Worm (Caenorhabditis elegans): ENCODE measurements around the gene K06H7.2.

K06H7.2 gene

DNA sequence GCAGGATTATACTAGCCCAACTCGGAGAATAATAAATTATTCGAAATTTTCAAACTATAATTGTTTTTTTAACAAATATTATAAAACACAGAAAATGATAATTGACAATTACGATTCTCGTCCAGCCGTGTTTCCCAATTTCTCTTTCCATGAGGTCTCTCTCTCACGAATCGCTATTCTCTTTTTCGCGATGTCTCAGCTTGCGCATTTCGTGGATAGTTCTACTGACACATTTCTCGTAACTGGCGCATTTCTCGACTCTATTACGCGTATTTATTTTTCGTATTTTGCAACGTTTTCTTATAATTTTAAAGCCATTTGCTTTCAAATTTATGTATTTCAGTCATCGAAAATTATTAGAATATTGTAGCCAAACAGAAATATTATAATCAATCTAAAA lies 49.6 kb upstream of the K06H7.2 start (continued):
- TF ChIP-seq zip-4 (GFP tag; optimal IDR thresholded peaks at IDR 0.05): peak; percentile 49
- peak; percentile 69 for TF ChIP-seq mef-2 (tag; optimal IDR thresholded peaks at IDR 0.05)
- no peak for TF ChIP-seq ets-5 (GFP tag; IDR thresholded peaks at IDR 0.05)
- TF ChIP-seq mab-9 (GFP tag; IDR thresholded peaks at IDR 0.05): peak; percentile 86
- no peak for TF ChIP-seq nhr-12 (tag; optimal IDR thresholded peaks at IDR 0.05)
- peak; percentile 98 for TF ChIP-seq unc-130 (tag; optimal IDR thresholded peaks at IDR 0.05)
- peak; percentile 98 for TF ChIP-seq nhr-71 (tag; optimal IDR thresholded peaks at IDR 0.05)
- TF ChIP-seq nhr-85 (tag): peak; percentile 95
- peak; percentile 87 for TF ChIP-seq blmp-1 (tag; optimal IDR thresholded peaks at IDR 0.05)
- no peak for TF ChIP-seq unc-30 (tag; optimal IDR thresholded peaks at IDR 0.05)
- no peak for TF ChIP-seq hlh-17 (GFP tag; optimal IDR thresholded peaks at IDR 0.05; ENCODE audit: borderline replicate concordance)
- TF ChIP-seq lsy-2 (tag; optimal IDR thresholded peaks at IDR 0.05): peak; percentile 96 to 98
- TF ChIP-seq alr-1 (tag; optimal IDR thresholded peaks at IDR 0.05; ENCODE audit: borderline replicate concordance): no peak
- TF ChIP-seq nhr-47 (tag; optimal IDR thresholded peaks at IDR 0.05): peak; percentile 96
- peak; percentile 86 for TF ChIP-seq unc-98 (GFP tag; IDR thresholded peaks at IDR 0.05)
- peak; percentile 45 for TF ChIP-seq ceh-90 (tag; optimal IDR thresholded peaks at IDR 0.05)
- peak; percentile 92 for TF ChIP-seq ceh-88 (GFP tag; IDR thresholded peaks at IDR 0.05)
- no peak for TF ChIP-seq sptf-1 (tag; optimal IDR thresholded peaks at IDR 0.05)
- peak; percentile 83 to 97 for TF ChIP-seq egl-27 (tag; optimal IDR thresholded peaks at IDR 0.05)
- peak; percentile 85 for TF ChIP-seq sox-4 (tag; optimal IDR thresholded peaks at IDR 0.05)
- TF ChIP-seq fkh-8 (tag; optimal IDR thresholded peaks at IDR 0.05): peak; percentile 99
- TF ChIP-seq fkh-4 (tag; optimal IDR thresholded peaks at IDR 0.05; ENCODE audit: borderline replicate concordance): peak; percentile 79
- TF ChIP-seq ceh-63 (GFP tag; optimal IDR thresholded peaks at IDR 0.05): peak; percentile 95
- TF ChIP-seq nhr-77 (tag; optimal IDR thresholded peaks at IDR 0.05): peak; percentile 99
- TF ChIP-seq C16A3.4 (tag; optimal IDR thresholded peaks at IDR 0.05): peak; percentile 100
- peak; percentile 97 for TF ChIP-seq lir-3 (tag; optimal IDR thresholded peaks at IDR 0.05; ENCODE audit: poor library complexity)
- peak; percentile 94 for TF ChIP-seq nhr-19 (GFP tag; conservative IDR thresholded peaks at IDR 0.05)
- TF ChIP-seq vab-15 (tag; optimal IDR thresholded peaks at IDR 0.05): peak; percentile 99
- TF ChIP-seq lin-13 (GFP tag; optimal IDR thresholded peaks at IDR 0.05): peak; percentile 98
- TF ChIP-seq zag-1 (tag; optimal IDR thresholded peaks at IDR 0.05): peak; percentile 97
- TF ChIP-seq ztf-11 (tag; optimal IDR thresholded peaks at IDR 0.05): peak in 1 of 2 experiments; percentile 93
- peak; percentile 99 for TF ChIP-seq snu-23 (GFP tag; optimal IDR thresholded peaks at IDR 0.05)
- peak; percentile 96 for TF ChIP-seq hpl-2 (GFP tag; optimal IDR thresholded peaks at IDR 0.05)
- TF ChIP-seq jun-1 (tag; optimal IDR thresholded peaks at IDR 0.05): peak; percentile 97
- TF ChIP-seq elt-3 (tag; optimal IDR thresholded peaks at IDR 0.05): peak; percentile 6 to 98 (median 74)
- TF ChIP-seq nhr-20 (tag; optimal IDR thresholded peaks at IDR 0.05): peak; percentile 97

DNA sequence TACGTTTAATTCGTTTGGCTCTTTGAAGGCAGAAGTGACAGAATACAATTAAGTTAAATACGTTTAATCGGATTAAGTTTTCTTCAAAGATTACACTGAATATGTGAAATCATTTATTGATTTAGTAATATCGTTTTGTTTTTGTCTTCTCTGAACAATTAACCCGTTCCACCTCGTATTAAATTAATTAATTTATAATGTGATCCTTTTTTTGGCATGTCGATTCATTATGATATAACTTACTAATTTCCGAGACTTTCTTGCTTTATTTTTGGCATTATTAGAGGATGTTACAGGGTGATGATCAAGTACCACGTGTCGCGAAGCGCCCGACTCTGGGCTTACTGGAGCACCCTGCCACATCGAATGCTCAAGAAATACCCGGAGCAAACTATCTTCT lies 49.2 kb upstream of the K06H7.2 start, which contains the start of gene K12H4.5:
K12H4.5 (plus strand) TSS at position 301 of the 400 bp plus-strand sequence.
- TF ChIP-seq elt-2 (tag; optimal IDR thresholded peaks at IDR 0.05): no peak
- TF ChIP-seq lir-3 (tag; optimal IDR thresholded peaks at IDR 0.05; ENCODE audit: poor library complexity): no peak
- no peak for TF ChIP-seq Y116A8C.19 (tag; optimal IDR thresholded peaks at IDR 0.05; ENCODE audit: borderline replicate concordance)
- no peak for TF ChIP-seq ceh-82 (tag; optimal IDR thresholded peaks at IDR 0.05)
- TF ChIP-seq egl-13 (tag; optimal IDR thresholded peaks at IDR 0.05): no peak
- no peak for TF ChIP-seq lin-39 (tag; optimal IDR thresholded peaks at IDR 0.05)
- TF ChIP-seq ztf-11 (tag; optimal IDR thresholded peaks at IDR 0.05): no peak
- no peak for TF ChIP-seq ama-1 (optimal IDR thresholded peaks at IDR 0.05)
- no peak for TF ChIP-seq ets-5 (GFP tag; IDR thresholded peaks at IDR 0.05)
- TF ChIP-seq mdl-1 (tag; optimal IDR thresholded peaks at IDR 0.05): no peak
- no peak for TF ChIP-seq nhr-28 (tag; optimal IDR thresholded peaks at IDR 0.05)
- TF ChIP-seq xbp-1 (tag; optimal IDR thresholded peaks at IDR 0.05): no peak
- no peak for TF ChIP-seq nhr-12 (tag; optimal IDR thresholded peaks at IDR 0.05)
- no peak for TF ChIP-seq hlh-4 (tag; optimal IDR thresholded peaks at IDR 0.05)
